Fruit fly (Drosophila melanogaster) whole organism, embryonic: ENCODE results near the gene CG3009.

Experiments
- B-H1 ChIP-seq: fragments of 200-800 bp; sonication (Bioruptor generic); IDR thresholded peaks from 3 replicates; pipeline ENCODE4 v1.3.6; 2022; ENCODE audit warnings: missing biosample characterization, missing genetic modification characterization
- CG10654 ChIP-seq: fragments of 200-800 bp; sonication (Bioruptor generic); optimal IDR thresholded peaks from 2 replicates; lab custom pipeline; 2016; ENCODE audit warnings: missing biosample characterization, missing genetic modification characterization
- CG11085 ChIP-seq: fragments of 200-800 bp; sonication (Bioruptor generic); IDR thresholded peaks from 2 replicates; pipeline ENCODE4 v1.3.6; 2022; ENCODE audit warnings: missing biosample characterization, missing genetic modification characterization
- CG11398 ChIP-seq: fragments of 200-800 bp; sonication (Bioruptor generic); optimal IDR thresholded peaks from 2 replicates; lab custom pipeline; 2016; ENCODE audit warnings: missing biosample characterization, missing genetic modification characterization
- CG11695 ChIP-seq: fragments of 200-800 bp; sonication (Bioruptor generic); IDR thresholded peaks from 3 replicates; pipeline ENCODE4 v1.3.6; 2022; ENCODE audit warnings: missing biosample characterization, missing genetic modification characterization
- CG12071 ChIP-seq: fragments of 200-800 bp; sonication (Bioruptor generic); optimal IDR thresholded peaks from 3 replicates; lab custom pipeline; 2018; ENCODE audit warnings: missing biosample characterization, mild to moderate bottlenecking, missing genetic modification characterization
- CG13424 ChIP-seq: fragments of 200-800 bp; sonication (Bioruptor generic); optimal IDR thresholded peaks from 2 replicates; lab custom pipeline; 2019; ENCODE audit warnings: missing biosample characterization, mild to moderate bottlenecking, missing genetic modification characterization, moderate library complexity
- CG14050 ChIP-seq: fragments of 200-800 bp; sonication (Bioruptor generic); IDR thresholded peaks from 3 replicates; pipeline ENCODE4 v1.3.6; 2022; ENCODE audit warnings: missing biosample characterization, missing genetic modification characterization
- CG15479 ChIP-seq: fragments of 200-800 bp; sonication (Bioruptor generic); optimal IDR thresholded peaks from 3 replicates; lab custom pipeline; 2019; ENCODE audit warnings: missing biosample characterization, mild to moderate bottlenecking, missing genetic modification characterization, moderate library complexity
- CG17328 ChIP-seq: fragments of 200-800 bp; sonication (Bioruptor generic); IDR thresholded peaks from 2 replicates; pipeline ENCODE4 v1.3.6; 2022; ENCODE audit warnings: missing biosample characterization, missing genetic modification characterization
- CG17829 ChIP-seq: fragments of 200-800 bp; optimal IDR thresholded peaks from 2 replicates; lab custom pipeline; 2019; ENCODE audit warnings: missing biosample characterization, mild to moderate bottlenecking, missing genetic modification characterization, moderate library complexity
- CG17912 ChIP-seq: fragments of 200-800 bp; sonication (Bioruptor generic); optimal IDR thresholded peaks from 2 replicates; lab custom pipeline; 2018; ENCODE audit warnings: missing biosample characterization, mild to moderate bottlenecking, missing genetic modification characterization
- CG1832 ChIP-seq: fragments of 200-800 bp; sonication (Bioruptor generic); optimal IDR thresholded peaks from 2 replicates; lab custom pipeline; 2017; ENCODE audit warnings: missing biosample characterization, mild to moderate bottlenecking, missing genetic modification characterization, inconsistent platforms
- CG30403 ChIP-seq: fragments of 200-800 bp; sonication (Bioruptor generic); optimal IDR thresholded peaks from 3 replicates; lab custom pipeline; 2016; ENCODE audit warnings: missing biosample characterization, missing genetic modification characterization
- CG31365 ChIP-seq: fragments of 200-800 bp; sonication (Bioruptor generic); optimal IDR thresholded peaks from 2 replicates; lab custom pipeline; 2018; ENCODE audit warnings: missing biosample characterization, mild to moderate bottlenecking, missing genetic modification characterization
- CG31441 ChIP-seq: fragments of 200-800 bp; sonication (Bioruptor generic); IDR thresholded peaks from 2 replicates; pipeline ENCODE4 v1.3.6; 2022; ENCODE audit warnings: missing biosample characterization, missing genetic modification characterization
- CG3163 ChIP-seq: fragments of 200-800 bp; sonication (Bioruptor generic); optimal IDR thresholded peaks from 3 replicates; lab custom pipeline; 2016; ENCODE audit warnings: missing biosample characterization, missing genetic modification characterization
- CG32772 ChIP-seq: fragments of 200-800 bp; sonication (Bioruptor generic); IDR thresholded peaks from 2 replicates; pipeline ENCODE4 v1.3.6; 2022; ENCODE audit warnings: missing biosample characterization, missing genetic modification characterization
- CG5180 ChIP-seq: fragments of 200-800 bp; sonication (Bioruptor generic); optimal IDR thresholded peaks from 3 replicates; lab custom pipeline; 2017; ENCODE audit warnings: missing biosample characterization, missing genetic modification characterization, mild to moderate bottlenecking, moderate library complexity, missing genetic modification reagents
- CG6272 ChIP-seq: fragments of 200-800 bp; sonication (Bioruptor generic); IDR thresholded peaks from 2 replicates; pipeline ENCODE4 v1.3.6; 2022; ENCODE audit warnings: missing biosample characterization, missing genetic modification characterization
- CG7928 ChIP-seq: fragments of 200-800 bp; sonication (Bioruptor generic); optimal IDR thresholded peaks from 2 replicates; lab custom pipeline; 2017; ENCODE audit warnings: missing biosample characterization, mild to moderate bottlenecking, missing genetic modification characterization
- CG8765 ChIP-seq: fragments of 200-800 bp; sonication (Bioruptor generic); IDR thresholded peaks from 2 replicates; pipeline ENCODE4 v1.3.6; 2022; ENCODE audit warnings: missing biosample characterization, missing genetic modification characterization
- CG9727 ChIP-seq: fragments of 200-800 bp; sonication (Bioruptor generic); optimal IDR thresholded peaks from 3 replicates; lab custom pipeline; 2017; ENCODE audit warnings: missing biosample characterization, mild to moderate bottlenecking, missing genetic modification characterization
- Dfd ChIP-seq, 2 experiments: fragments of >200 bp; optimal IDR thresholded peaks; 2 replicates each; lab custom pipeline; 2017; ENCODE audit warnings: missing biosample characterization in 2 of 2, missing genetic modification characterization in 2 of 2
- Dll ChIP-seq: fragments of 200-800 bp; sonication (Bioruptor generic); IDR thresholded peaks from 4 replicates; pipeline ENCODE4 v1.3.6; 2022; ENCODE audit warnings: missing biosample characterization, missing genetic modification characterization; ENCODE audit not compliant: partially characterized antibody
- Ets97D ChIP-seq: fragments of 200-800 bp; sonication (Bioruptor generic); optimal IDR thresholded peaks from 3 replicates; lab custom pipeline; 2016; ENCODE audit warnings: missing biosample characterization, missing genetic modification characterization
- HLH4C ChIP-seq: fragments of 200-800 bp; sonication (Bioruptor generic); IDR thresholded peaks from 3 replicates; pipeline ENCODE4 v1.3.6; 2022; ENCODE audit warnings: missing biosample characterization, missing genetic modification characterization; ENCODE audit not compliant: partially characterized antibody
- Hey ChIP-seq: fragments of 200-800 bp; sonication (Bioruptor generic); optimal IDR thresholded peaks from 3 replicates; lab custom pipeline; 2018; ENCODE audit warnings: missing biosample characterization, mild to moderate bottlenecking, missing genetic modification characterization
- Hr39 ChIP-seq: fragments of >200 bp; optimal IDR thresholded peaks from 2 replicates; lab custom pipeline; 2017
- MTF-1 ChIP-seq: fragments of 200-800 bp; sonication (Bioruptor generic); optimal IDR thresholded peaks from 2 replicates; lab custom pipeline; 2018; ENCODE audit warnings: missing biosample characterization, mild to moderate bottlenecking, missing genetic modification characterization, borderline replicate concordance
- Neu2 ChIP-seq: fragments of 200-800 bp; sonication (Bioruptor generic); optimal IDR thresholded peaks from 3 replicates; lab custom pipeline; 2016; ENCODE audit warnings: missing biosample characterization, missing genetic modification characterization, borderline replicate concordance
- Opbp ChIP-seq: fragments of 200-800 bp; sonication (Bioruptor generic); IDR thresholded peaks from 3 replicates; pipeline ENCODE4 v1.3.6; 2022; ENCODE audit warnings: missing biosample characterization, missing genetic modification characterization; ENCODE audit not compliant: partially characterized antibody
- PHDP ChIP-seq: fragments of 200-800 bp; sonication (Bioruptor generic); optimal IDR thresholded peaks from 3 replicates; lab custom pipeline; 2018; ENCODE audit warnings: missing biosample characterization, mild to moderate bottlenecking, missing genetic modification characterization, moderate library complexity
- Scr ChIP-seq: fragments of 200-800 bp; sonication (Bioruptor generic); IDR thresholded peaks from 2 replicates; pipeline ENCODE4 v1.3.6; 2022; ENCODE audit warnings: missing biosample characterization, missing genetic modification characterization; ENCODE audit not compliant: partially characterized antibody
- Side ChIP-seq: fragments of 200-800 bp; sonication (Bioruptor generic); optimal IDR thresholded peaks from 2 replicates; lab custom pipeline; 2016; ENCODE audit warnings: missing biosample characterization, missing genetic modification characterization
- Sox102F ChIP-seq: fragments of 200-800 bp; sonication (Bioruptor generic); optimal IDR thresholded peaks from 2 replicates; lab custom pipeline; 2018; ENCODE audit warnings: missing biosample characterization, mild to moderate bottlenecking, missing genetic modification characterization, moderate library complexity
- Sry-β ChIP-seq: fragments of 200-800 bp; sonication (Bioruptor generic); optimal IDR thresholded peaks from 2 replicates; lab custom pipeline; 2018; ENCODE audit warnings: missing biosample characterization, mild to moderate bottlenecking, missing genetic modification characterization, moderate library complexity
- amos ChIP-seq: fragments of 200-800 bp; sonication (Bioruptor generic); IDR thresholded peaks from 2 replicates; pipeline ENCODE4 v1.3.6; 2022; ENCODE audit warnings: missing biosample characterization, missing genetic modification characterization; ENCODE audit not compliant: partially characterized antibody
- ara ChIP-seq: fragments of 200-800 bp; sonication (Bioruptor generic); IDR thresholded peaks from 2 replicates; pipeline ENCODE4 v1.3.6; 2022; ENCODE audit warnings: missing biosample characterization, missing genetic modification characterization
- corto ChIP-seq: fragments of 200-800 bp; sonication (Bioruptor generic); optimal IDR thresholded peaks from 2 replicates; lab custom pipeline; 2016; ENCODE audit warnings: missing biosample characterization, mild to moderate bottlenecking, missing genetic modification characterization, moderate library complexity
- gsb-n ChIP-seq: fragments of 200-800 bp; sonication (Bioruptor generic); optimal IDR thresholded peaks from 3 replicates; lab custom pipeline; 2018; ENCODE audit warnings: missing biosample characterization, mild to moderate bottlenecking, missing genetic modification characterization
- ham ChIP-seq: fragments of 200-800 bp; sonication (Bioruptor generic); IDR thresholded peaks from 2 replicates; pipeline ENCODE4 v1.3.6; 2022; ENCODE audit warnings: missing biosample characterization, missing genetic modification characterization
- lab ChIP-seq: fragments of 200-800 bp; sonication (Bioruptor generic); optimal IDR thresholded peaks from 3 replicates; lab custom pipeline; 2017; ENCODE audit warnings: missing biosample characterization, missing genetic modification characterization, mild to moderate bottlenecking, moderate library complexity, missing genetic modification reagents
- nerfin-1 ChIP-seq: fragments of 200-800 bp; sonication (Bioruptor generic); optimal IDR thresholded peaks from 3 replicates; lab custom pipeline; 2019; ENCODE audit warnings: missing biosample characterization, mild to moderate bottlenecking, missing genetic modification characterization, moderate library complexity
- nom ChIP-seq: fragments of 200-800 bp; sonication (Bioruptor generic); optimal IDR thresholded peaks from 2 replicates; lab custom pipeline; 2017; ENCODE audit warnings: missing biosample characterization, missing genetic modification characterization, mild to moderate bottlenecking, moderate library complexity, missing genetic modification reagents
- onecut ChIP-seq: fragments of 200-800 bp; sonication (Bioruptor generic); IDR thresholded peaks from 2 replicates; pipeline ENCODE4 v1.3.6; 2022; ENCODE audit warnings: missing biosample characterization, missing genetic modification characterization
- org-1 ChIP-seq: fragments of 200-800 bp; sonication (Bioruptor generic); optimal IDR thresholded peaks from 2 replicates; lab custom pipeline; 2017; ENCODE audit warnings: missing biosample characterization, missing genetic modification characterization
- repo ChIP-seq: fragments of 200-800 bp; sonication (Bioruptor generic); optimal IDR thresholded peaks from 2 replicates; lab custom pipeline; 2016; ENCODE audit warnings: missing biosample characterization, missing genetic modification characterization
- tin ChIP-seq: fragments of 200-800 bp; sonication (Bioruptor generic); optimal IDR thresholded peaks from 3 replicates; lab custom pipeline; 2016; ENCODE audit warnings: missing biosample characterization, missing genetic modification characterization
- tio ChIP-seq: fragments of 200-800 bp; sonication (Bioruptor generic); optimal IDR thresholded peaks from 2 replicates; lab custom pipeline; 2017; ENCODE audit warnings: missing biosample characterization, missing genetic modification characterization, inconsistent platforms

Gene CG3009

dm6 chrX:4684444-4684924 lies 18.0 kb upstream of the CG3009 start (continued):
- TF ChIP-seq Neu2 (GFP tag; lab: Kevin White, UChicago) (no peak), Sox102F (peak; percentile 74), Opbp (peak; percentile 78; the same call in 2 of the 3 replicates), CG14050 (GFP tag; lab: Robert Waterston, UW) (peak; percentile 88), Scr (GFP tag; lab: Robert Waterston, UW) (peak; percentile 86), CG31441 (GFP tag; lab: Robert Waterston, UW) (peak; percentile 77), ham (peak; percentile 76), CG8765 (GFP tag; lab: Robert Waterston, UW) (peak; percentile 78), tin (GFP tag; lab: Kevin White, UChicago) (peak; percentile 84), CG7928 (GFP tag; lab: Kevin White, UChicago) (peak; percentile 44), CG11398 (GFP tag; lab: Kevin White, UChicago) (peak; percentile 68), Dfd (GFP tag; optimal IDR thresholded peaks at IDR 0.05; lab: Kevin White, UChicago) (no peak), amos (GFP tag; lab: Robert Waterston, UW) (peak; percentile 85), Hey (peak; percentile 59), Sry-β (GFP tag; lab: Kevin White, UChicago) (peak; percentile 68), B-H1 (GFP tag; lab: Robert Waterston, UW) (peak; percentile 75), gsb-n (tag; lab: Kevin White, UChicago) (peak; percentile 23), Hr39 (lab: Kevin White, UChicago) (no peak), lab (GFP tag; lab: Kevin White, UChicago) (peak; percentile 90), CG15479 (GFP tag; lab: Kevin White, UChicago) (peak; percentile 81), CG11085 (GFP tag; lab: Robert Waterston, UW) (peak; percentile 89), tio (GFP tag; lab: Kevin White, UChicago) (no peak), repo (GFP tag; lab: Kevin White, UChicago) (peak; percentile 85), corto (GFP tag; lab: Kevin White, UChicago) (no peak), CG30403 (GFP tag; lab: Kevin White, UChicago) (peak; percentile 86), CG12071 (peak; percentile 73), CG6272 (GFP tag; lab: Robert Waterston, UW) (peak; percentile 82), org-1 (GFP tag; lab: Kevin White, UChicago) (peak; percentile 58), PHDP (tag; lab: Kevin White, UChicago) (peak; percentile 82), nerfin-1 (tag; lab: Kevin White, UChicago) (peak; percentile 64), MTF-1 (peak; percentile 54), CG9727 (peak; percentile 77), CG5180 (GFP tag; lab: Kevin White, UChicago) (peak; percentile 40), CG10654 (GFP tag; lab: Kevin White, UChicago) (peak; percentile 61), CG17829 (tag; lab: Kevin White, UChicago) (peak; percentile 77), CG17328 (GFP tag; lab: Robert Waterston, UW) (peak; percentile 83), CG32772 (GFP tag; lab: Robert Waterston, UW) (peak; percentile 89), CG3163 (peak; percentile 76), CG11695 (GFP tag; lab: Robert Waterston, UW) (peak; percentile 82), CG1832 (GFP tag; lab: Kevin White, UChicago) (peak; percentile 98), Side (GFP tag; lab: Kevin White, UChicago) (peak; percentile 88), CG13424 (tag; lab: Kevin White, UChicago) (peak; percentile 84), CG31365 (tag; lab: Kevin White, UChicago) (peak; percentile 10), Dll (GFP tag; lab: Robert Waterston, UW) (peak; percentile 81), onecut (peak; percentile 23; the same call in 1 of the 2 replicates), nom (GFP tag; lab: Kevin White, UChicago) (peak; percentile 57), HLH4C (GFP tag; lab: Robert Waterston, UW) (peak; percentile 74), ara (GFP tag; lab: Robert Waterston, UW) (peak; percentile 64), CG17912 (GFP tag; lab: Kevin White, UChicago) (peak; percentile 65), Ets97D (GFP tag; lab: Kevin White, UChicago) (peak; percentile 89)
